Fruit fly (Drosophila melanogaster) S2 (cell line): ENCODE measurements around the gene CG33995.

ENCODE experiments used
- CG8478 ChIP-seq: fragments of >200 bp; optimal IDR thresholded peaks from 2 replicates; lab custom pipeline; 2018
- CTCF ChIP-seq, 2 experiments: fragments of >200 bp; optimal IDR thresholded peaks; 2 replicates each; lab custom pipeline; 2018

DNA sequence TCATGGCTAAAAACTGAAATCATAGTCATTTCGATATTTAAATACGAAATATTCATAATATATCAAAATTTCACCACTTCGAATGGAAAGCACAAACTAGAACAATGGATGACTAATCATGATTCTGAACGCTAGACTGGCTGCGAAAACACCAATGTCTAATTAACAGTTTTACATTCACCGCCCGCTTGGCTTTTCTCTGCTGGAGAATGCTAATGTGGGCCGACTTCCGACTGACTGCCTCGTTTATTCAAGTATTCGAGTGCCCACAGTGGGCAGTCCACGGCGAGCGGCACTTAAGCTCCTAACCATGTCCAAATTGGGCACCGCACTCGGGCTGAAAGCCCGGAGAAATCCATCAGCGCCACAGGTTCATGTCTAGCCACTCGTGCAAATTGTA, 41.0 kb upstream of the CG33995 start:
- TF ChIP-seq CTCF (optimal IDR thresholded peaks at IDR 0.05; lab: Kevin White, UChicago) (no peak), CG8478 (lab: Kevin White, UChicago) (no peak)
